Fruit fly (Drosophila melanogaster) whole organism, embryonic: ENCODE results near the gene Doc1.

Experiments
- Abd-B ChIP-seq: fragments of 200-800 bp; sonication (Bioruptor generic); optimal IDR thresholded peaks from 2 replicates; lab custom pipeline; 2018; ENCODE audit warnings: missing biosample characterization, mild to moderate bottlenecking, missing genetic modification characterization, moderate library complexity
- Adf1 ChIP-seq: fragments of 200-800 bp; sonication (Bioruptor generic); IDR thresholded peaks from 2 replicates; pipeline ENCODE4 v1.3.6; 2022; ENCODE audit warnings: missing biosample characterization, missing genetic modification characterization
- BEAF-32 ChIP-seq: fragments of 200-800 bp; sonication (Bioruptor generic); optimal IDR thresholded peaks from 3 replicates; lab custom pipeline; 2017; ENCODE audit warnings: missing biosample characterization, missing genetic modification characterization, mild to moderate bottlenecking, moderate library complexity, missing genetic modification reagents
- CG10543 ChIP-seq: fragments of 200-800 bp; sonication (Bioruptor generic); optimal IDR thresholded peaks from 3 replicates; lab custom pipeline; 2017; ENCODE audit warnings: missing biosample characterization, mild to moderate bottlenecking, missing genetic modification characterization, moderate library complexity
- CG11504 ChIP-seq: fragments of 200-800 bp; sonication (Bioruptor generic); optimal IDR thresholded peaks from 3 replicates; lab custom pipeline; 2019; ENCODE audit warnings: missing biosample characterization, mild to moderate bottlenecking, missing genetic modification characterization, moderate library complexity
- CG12219 ChIP-seq: fragments of 200-800 bp; sonication (Bioruptor generic); optimal IDR thresholded peaks from 3 replicates; lab custom pipeline; 2018; ENCODE audit warnings: missing biosample characterization, mild to moderate bottlenecking, missing genetic modification characterization
- CG12391 ChIP-seq: fragments of 200-800 bp; sonication (Bioruptor generic); optimal IDR thresholded peaks from 3 replicates; lab custom pipeline; 2018; ENCODE audit warnings: missing biosample characterization, mild to moderate bottlenecking, missing genetic modification characterization, moderate library complexity
- CG13775 ChIP-seq: fragments of 200-800 bp; sonication (Bioruptor generic); optimal IDR thresholded peaks from 3 replicates; lab custom pipeline; 2017; ENCODE audit warnings: missing biosample characterization, mild to moderate bottlenecking, missing genetic modification characterization
- CG13894 ChIP-seq: fragments of 200-800 bp; sonication (Bioruptor generic); optimal IDR thresholded peaks from 3 replicates; lab custom pipeline; 2018; ENCODE audit warnings: missing biosample characterization, mild to moderate bottlenecking, missing genetic modification characterization, moderate library complexity
- CG14710 ChIP-seq: fragments of 200-800 bp; sonication (Bioruptor generic); optimal IDR thresholded peaks from 3 replicates; lab custom pipeline; 2019; ENCODE audit warnings: missing biosample characterization, mild to moderate bottlenecking, missing genetic modification characterization, moderate library complexity
- CG15073 ChIP-seq: fragments of 200-800 bp; sonication (Bioruptor generic); optimal IDR thresholded peaks from 2 replicates; lab custom pipeline; 2016; ENCODE audit warnings: missing biosample characterization, missing genetic modification characterization
- CG15514 ChIP-seq: fragments of 200-800 bp; sonication (Bioruptor generic); optimal IDR thresholded peaks from 3 replicates; lab custom pipeline; 2017; ENCODE audit warnings: missing biosample characterization, missing genetic modification characterization, mild to moderate bottlenecking, moderate library complexity, missing genetic modification reagents
- CG17361 ChIP-seq: fragments of 200-800 bp; sonication (Bioruptor generic); IDR thresholded peaks from 3 replicates; pipeline ENCODE4 v1.3.6; 2022; ENCODE audit warnings: missing biosample characterization, missing genetic modification characterization
- CG18262 ChIP-seq: fragments of 200-800 bp; optimal IDR thresholded peaks from 3 replicates; lab custom pipeline; 2019; ENCODE audit warnings: missing biosample characterization, mild to moderate bottlenecking, missing genetic modification characterization, moderate library complexity
- CG32767 ChIP-seq: fragments of 200-800 bp; sonication (Bioruptor generic); IDR thresholded peaks from 2 replicates; pipeline ENCODE4 v1.3.6; 2022; ENCODE audit warnings: missing biosample characterization, missing genetic modification characterization
- CG4360 ChIP-seq: fragments of 200-800 bp; sonication (Bioruptor generic); IDR thresholded peaks from 2 replicates; pipeline ENCODE4 v1.3.6; 2022; ENCODE audit warnings: missing biosample characterization, missing genetic modification characterization
- CG6272 ChIP-seq: fragments of 200-800 bp; sonication (Bioruptor generic); IDR thresholded peaks from 2 replicates; pipeline ENCODE4 v1.3.6; 2022; ENCODE audit warnings: missing biosample characterization, missing genetic modification characterization
- CG9609 ChIP-seq: fragments of 200-800 bp; sonication (Bioruptor generic); optimal IDR thresholded peaks from 3 replicates; lab custom pipeline; 2016; ENCODE audit warnings: missing biosample characterization, missing genetic modification characterization
- CTCF ChIP-seq: fragments of 200-800 bp; sonication (Bioruptor generic); optimal IDR thresholded peaks from 2 replicates; lab custom pipeline; 2017; ENCODE audit warnings: missing biosample characterization, mild to moderate bottlenecking, missing genetic modification characterization, moderate library complexity
- Dad ChIP-seq: fragments of 200-800 bp; sonication (Bioruptor generic); optimal IDR thresholded peaks from 3 replicates; lab custom pipeline; 2016; ENCODE audit warnings: missing biosample characterization, missing genetic modification characterization
- Deaf1 ChIP-seq: fragments of 200-800 bp; optimal IDR thresholded peaks from 3 replicates; lab custom pipeline; 2019; ENCODE audit warnings: missing biosample characterization, mild to moderate bottlenecking, missing genetic modification characterization, moderate library complexity
- Dref ChIP-seq: fragments of 200-800 bp; sonication (Bioruptor generic); IDR thresholded peaks from 2 replicates; pipeline ENCODE4 v1.3.6; 2022; ENCODE audit warnings: missing biosample characterization, missing genetic modification characterization
- Hey ChIP-seq: fragments of 200-800 bp; sonication (Bioruptor generic); optimal IDR thresholded peaks from 3 replicates; lab custom pipeline; 2018; ENCODE audit warnings: missing biosample characterization, mild to moderate bottlenecking, missing genetic modification characterization
- MBD-R2 ChIP-seq: fragments of 200-800 bp; sonication (Bioruptor generic); IDR thresholded peaks from 2 replicates; pipeline ENCODE4 v1.3.6; 2022; ENCODE audit warnings: missing biosample characterization, missing genetic modification characterization
- Med ChIP-seq: fragments of 200-800 bp; sonication (Bioruptor generic); peaks from one replicate; lab custom pipeline; 2016; ENCODE audit warnings: missing biosample characterization, missing genetic modification characterization, mild to moderate bottlenecking, inconsistent platforms, moderate library complexity
- Myb ChIP-seq: fragments of 200-800 bp; sonication (Bioruptor generic); optimal IDR thresholded peaks from 2 replicates; lab custom pipeline; 2016; ENCODE audit warnings: missing biosample characterization, missing genetic modification characterization
- Sry-δ ChIP-seq: fragments of 200-800 bp; sonication (Bioruptor generic); optimal IDR thresholded peaks from 2 replicates; lab custom pipeline; 2016; ENCODE audit warnings: missing biosample characterization, missing genetic modification characterization
- ab ChIP-seq: fragments of 200-800 bp; sonication (Bioruptor generic); optimal IDR thresholded peaks from 2 replicates; lab custom pipeline; 2016; ENCODE audit warnings: missing biosample characterization, missing genetic modification characterization
- abd-A ChIP-seq: fragments of 200-800 bp; sonication (Bioruptor generic); optimal IDR thresholded peaks from 3 replicates; lab custom pipeline; 2019; ENCODE audit warnings: missing biosample characterization, mild to moderate bottlenecking, missing genetic modification characterization, moderate library complexity
- bab2 ChIP-seq: fragments of 200-800 bp; sonication (Bioruptor generic); optimal IDR thresholded peaks from 2 replicates; lab custom pipeline; 2016; ENCODE audit warnings: missing biosample characterization, missing genetic modification characterization
- bbx ChIP-seq: fragments of 200-800 bp; sonication (Bioruptor generic); IDR thresholded peaks from 2 replicates; pipeline ENCODE4 v1.3.6; 2022; ENCODE audit warnings: missing biosample characterization, missing genetic modification characterization; ENCODE audit not compliant: partially characterized antibody
- crol ChIP-seq: fragments of 200-800 bp; sonication (Bioruptor generic); IDR thresholded peaks from 2 replicates; pipeline ENCODE4 v1.3.6; 2022; ENCODE audit warnings: missing biosample characterization, missing genetic modification characterization
- dm ChIP-seq: fragments of 200-800 bp; sonication (Bioruptor generic); optimal IDR thresholded peaks from 3 replicates; lab custom pipeline; 2016; ENCODE audit warnings: missing biosample characterization, missing genetic modification characterization
- fd64A ChIP-seq: fragments of 200-800 bp; sonication (Bioruptor generic); optimal IDR thresholded peaks from 3 replicates; lab custom pipeline; 2018; ENCODE audit warnings: missing biosample characterization, mild to moderate bottlenecking, missing genetic modification characterization
- gcm ChIP-seq: fragments of 200-800 bp; sonication (Bioruptor generic); optimal IDR thresholded peaks from 2 replicates; lab custom pipeline; 2019; ENCODE audit warnings: missing biosample characterization, mild to moderate bottlenecking, missing genetic modification characterization, moderate library complexity
- gsb-n ChIP-seq: fragments of 200-800 bp; sonication (Bioruptor generic); optimal IDR thresholded peaks from 3 replicates; lab custom pipeline; 2018; ENCODE audit warnings: missing biosample characterization, mild to moderate bottlenecking, missing genetic modification characterization
- hb ChIP-seq: fragments of 200-800 bp; sonication (Bioruptor generic); IDR thresholded peaks from 3 replicates; pipeline ENCODE4 v1.3.6; 2022; ENCODE audit warnings: missing biosample characterization, missing genetic modification characterization; ENCODE audit not compliant: partially characterized antibody
- nmo ChIP-seq: fragments of 200-800 bp; sonication (Bioruptor generic); optimal IDR thresholded peaks from 2 replicates; lab custom pipeline; 2018; ENCODE audit warnings: missing biosample characterization, mild to moderate bottlenecking, missing genetic modification characterization, moderate library complexity
- pnt ChIP-seq: fragments of 200-800 bp; sonication (Bioruptor generic); optimal IDR thresholded peaks from 3 replicates; lab custom pipeline; 2016; ENCODE audit warnings: missing biosample characterization, missing genetic modification characterization
- pros ChIP-seq: fragments of 200-800 bp; sonication (Bioruptor generic); optimal IDR thresholded peaks from 3 replicates; lab custom pipeline; 2019; ENCODE audit warnings: missing biosample characterization, mild to moderate bottlenecking, missing genetic modification characterization, moderate library complexity
- pzg ChIP-seq: fragments of 200-800 bp; sonication (Bioruptor generic); optimal IDR thresholded peaks from 3 replicates; lab custom pipeline; 2018; ENCODE audit warnings: missing biosample characterization, mild to moderate bottlenecking, missing genetic modification characterization, moderate library complexity
- rib ChIP-seq: fragments of 200-800 bp; sonication (Bioruptor generic); IDR thresholded peaks from 2 replicates; pipeline ENCODE4 v1.3.6; 2022; ENCODE audit warnings: missing biosample characterization, missing genetic modification characterization
- sens ChIP-seq: fragments of 200-800 bp; sonication (Bioruptor generic); peaks from one replicate; lab custom pipeline; 2016; ENCODE audit warnings: missing biosample characterization, missing genetic modification characterization
- seq ChIP-seq: fragments of 200-800 bp; sonication (Bioruptor generic); IDR thresholded peaks from 2 replicates; pipeline ENCODE4 v1.3.6; 2022; ENCODE audit warnings: missing biosample characterization, missing genetic modification characterization
- slbo ChIP-seq: fragments of 200-800 bp; sonication (Bioruptor generic); IDR thresholded peaks from 2 replicates; pipeline ENCODE4 v1.3.6; 2022; ENCODE audit warnings: missing biosample characterization, missing genetic modification characterization
- tna ChIP-seq: fragments of 200-800 bp; sonication (Bioruptor generic); IDR thresholded peaks from 2 replicates; pipeline ENCODE4 v1.3.6; 2022; ENCODE audit warnings: missing biosample characterization, missing genetic modification characterization; ENCODE audit not compliant: partially characterized antibody
- unpg ChIP-seq: fragments of 200-800 bp; sonication (Bioruptor generic); optimal IDR thresholded peaks from 3 replicates; lab custom pipeline; 2018; ENCODE audit warnings: missing biosample characterization, mild to moderate bottlenecking, missing genetic modification characterization, moderate library complexity
- yki ChIP-seq: fragments of >200 bp; optimal IDR thresholded peaks from 3 replicates; lab custom pipeline; 2018
- z ChIP-seq: fragments of 200-800 bp; sonication (Bioruptor generic); IDR thresholded peaks from 3 replicates; pipeline ENCODE4 v1.3.6; 2022; ENCODE audit warnings: missing biosample characterization, missing genetic modification characterization

Doc1 gene

DNA sequence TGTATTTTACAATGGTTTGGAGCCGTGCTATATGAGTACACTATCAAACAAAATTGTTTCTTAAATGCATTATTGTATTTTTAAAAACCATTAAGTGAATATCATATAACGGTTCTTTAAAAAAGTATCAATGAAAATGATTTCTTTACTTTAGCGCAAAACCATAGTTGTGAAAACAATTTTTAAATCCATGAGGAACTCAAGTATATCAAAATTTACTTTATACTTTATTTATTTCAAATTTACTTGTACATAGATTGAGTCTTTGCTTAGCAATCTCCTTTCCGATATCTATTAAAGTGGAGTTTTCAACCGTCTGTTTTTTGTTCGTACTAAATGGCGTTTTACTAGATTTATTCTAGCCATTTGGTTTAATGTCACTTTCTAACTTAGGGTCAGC, 5.9 kb downstream of the Doc1 start, which contains the start of gene Argk2 (continued):
- TF ChIP-seq tna (GFP tag; lab: Robert Waterston, UW) = no peak
- peak; percentile 30 for TF ChIP-seq CG14710
- TF ChIP-seq gcm (GFP tag; lab: Kevin White, UChicago) = no peak
- peak; percentile 36 for TF ChIP-seq pzg (GFP tag; lab: Kevin White, UChicago)
- peak; percentile 81 for TF ChIP-seq CG17361 (GFP tag; lab: Robert Waterston, UW)
- peak; percentile 84 for TF ChIP-seq CTCF
- TF ChIP-seq Dad (GFP tag; lab: Kevin White, UChicago) = no peak
- TF ChIP-seq CG15073 (GFP tag; lab: Kevin White, UChicago) = no peak
- 0 out of 2 replicates have a peak, but pooled peaks have one; percentile 10 for TF ChIP-seq bbx (GFP tag; lab: Robert Waterston, UW)
- TF ChIP-seq BEAF-32 (GFP tag; lab: Kevin White, UChicago) = peak; percentile 21
- TF ChIP-seq MBD-R2 (GFP tag; lab: Robert Waterston, UW) = 0 out of 2 replicates have a peak, but pooled peaks have one; percentile 22
- no peak for TF ChIP-seq dm
- TF ChIP-seq slbo = peak; percentile 44
- peak; percentile 74 for TF ChIP-seq Abd-B (GFP tag; lab: Kevin White, UChicago)
- TF ChIP-seq CG13894 (tag; lab: Kevin White, UChicago) = no peak
- TF ChIP-seq Myb (GFP tag; lab: Kevin White, UChicago) = peak; percentile 69
- peak; percentile 12 for TF ChIP-seq yki (lab: Kevin White, UChicago)
- TF ChIP-seq CG11504 = peak; percentile 35

DNA sequence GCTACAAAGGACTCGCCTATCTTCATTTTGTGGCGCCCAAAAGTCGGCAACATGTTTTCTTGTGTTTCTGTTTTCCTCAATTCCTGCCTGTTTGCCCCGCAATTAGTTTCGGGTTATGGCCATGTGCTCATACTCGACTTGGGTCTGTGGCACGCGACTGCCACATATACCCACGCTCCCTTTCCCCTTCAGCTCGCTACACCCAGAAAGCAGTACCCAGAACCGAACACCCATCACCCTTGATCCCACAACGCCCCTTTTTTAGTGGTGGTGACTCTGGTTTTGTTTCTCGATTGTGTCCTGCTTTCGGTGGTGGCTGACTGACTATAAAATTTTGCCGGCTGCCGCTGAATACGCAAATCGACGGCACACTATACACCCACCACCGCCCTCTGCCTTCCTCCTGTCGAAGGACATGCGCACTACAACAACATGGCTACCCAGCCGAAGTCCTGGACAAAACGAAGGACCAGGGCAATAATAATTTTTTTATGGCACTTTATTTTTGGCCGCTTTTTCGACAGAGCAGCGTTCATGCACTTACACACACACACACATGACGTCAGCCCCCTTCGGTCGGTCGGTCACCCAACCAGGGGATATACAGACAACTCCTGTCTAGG, 9.4 kb downstream of the Doc1 start:
- TF ChIP-seq Dref (GFP tag; lab: Robert Waterston, UW) (peak; percentile 25; the same call in 1 of the 2 replicates), abd-A (peak; percentile 92), Med (peak; percentile 73), Deaf1 (tag; lab: Kevin White, UChicago) (peak; percentile 85), CG12391 (tag; lab: Kevin White, UChicago) (no peak), CG4360 (GFP tag; lab: Robert Waterston, UW) (0 out of 2 replicates have a peak, but pooled peaks have one; percentile 17), unpg (GFP tag; lab: Kevin White, UChicago) (no peak), CG15514 (GFP tag; lab: Kevin White, UChicago) (no peak), sens (GFP tag; lab: Kevin White, UChicago) (peak; percentile 65), pros (GFP tag; lab: Kevin White, UChicago) (peak; percentile 80), fd64A (no peak), CG10543 (GFP tag; lab: Kevin White, UChicago) (peak; percentile 23), CG18262 (tag; lab: Kevin White, UChicago) (no peak), bab2 (GFP tag; lab: Kevin White, UChicago) (no peak), crol (GFP tag; lab: Robert Waterston, UW) (peak; percentile 69; the same call in 1 of the 2 replicates), Adf1 (peak; percentile 7; the same call in 1 of the 2 replicates), CG12219 (GFP tag; lab: Kevin White, UChicago) (no peak), Hey (peak; percentile 88), z (GFP tag; lab: Robert Waterston, UW) (0 out of 3 replicates have a peak, but pooled peaks have one; percentile 44), rib (GFP tag; lab: Robert Waterston, UW) (0 out of 2 replicates have a peak, but pooled peaks have one; percentile 16), pnt (GFP tag; lab: Kevin White, UChicago) (no peak), CG32767 (GFP tag; lab: Robert Waterston, UW) (0 out of 2 replicates have a peak, but pooled peaks have one; percentile 17), Myb (GFP tag; lab: Kevin White, UChicago) (no peak), ab (GFP tag; lab: Kevin White, UChicago) (no peak), CG13775 (GFP tag; lab: Kevin White, UChicago) (no peak), seq (GFP tag; lab: Robert Waterston, UW) (peak; percentile 43; the same call in 1 of the 2 replicates), CG6272 (GFP tag; lab: Robert Waterston, UW) (no peak), gsb-n (tag; lab: Kevin White, UChicago) (peak; percentile 62), Sry-δ (no peak), nmo (GFP tag; lab: Kevin White, UChicago) (no peak), hb (GFP tag; lab: Robert Waterston, UW) (no peak), CG9609 (GFP tag; lab: Kevin White, UChicago) (no peak), CG13894 (tag; lab: Kevin White, UChicago) (peak; percentile 19), MBD-R2 (GFP tag; lab: Robert Waterston, UW) (0 out of 2 replicates have a peak, but pooled peaks have one; percentile 10)
